Worm (Caenorhabditis elegans) whole organism, L1 larva: Measurements from ENCODE around the gene fbxa-39.
"Not testable (repeated sequence)": the region's sequence is repeated elsewhere in the genome, so short reads cannot be mapped to it uniquely, and the experiment has no call there.

Experiments used
- ama-1 ChIP-seq: fragments of 150-350 bp; optimal IDR thresholded peaks from 2 replicates; lab custom pipeline; 2014
- blmp-1 ChIP-seq: fragments of 150-350 bp; optimal IDR thresholded peaks from 2 replicates; lab custom pipeline; 2014; ENCODE audit warnings: missing biosample characterization, missing genetic modification characterization
- ceh-82 ChIP-seq, 3 experiments: fragments of 150-350 bp in 1 of 3; sonication (generic microtip) in 2 of 3; optimal IDR thresholded peaks; 2 replicates each; lab custom pipeline; 2014 to 2017; ENCODE audit warnings: missing biosample characterization in 3 of 3, missing genetic modification characterization in 3 of 3
- ceh-88 ChIP-seq: fragments of 200-800 bp; sonication (Bioruptor generic); IDR thresholded peaks from 2 replicates; pipeline ENCODE4 v1.3.6; 2022; ENCODE audit warnings: missing genetic modification characterization, missing compliant biosample characterization
- ceh-90 ChIP-seq: sonication (generic microtip); optimal IDR thresholded peaks from 2 replicates; lab custom pipeline; 2016; ENCODE audit warnings: missing genetic modification characterization, missing compliant biosample characterization
- dpl-1 ChIP-seq, 3 experiments: fragments of 150-350 bp in 2 of 3; sonication (generic microtip) in 1 of 3; optimal IDR thresholded peaks; 2 replicates each; lab custom pipeline; 2014 to 2017; ENCODE audit warnings: missing biosample characterization in 3 of 3, missing genetic modification characterization in 3 of 3, missing genetic modification reagents in 3 of 3
- efl-1 ChIP-seq, 4 experiments: fragments of 150-350 bp; optimal IDR thresholded peaks in 3 of 4; peaks in 1 of 4; 1 replicate in 1 of 4; 2 replicates in 3 of 4; lab custom pipeline; 2014; ENCODE audit warnings: missing biosample characterization in 2 of 4, missing genetic modification characterization in 2 of 4, missing genetic modification reagents in 2 of 4
- elt-2 ChIP-seq: sonication (generic microtip); optimal IDR thresholded peaks from 2 replicates; lab custom pipeline; 2016; ENCODE audit warnings: missing genetic modification characterization, mild to moderate bottlenecking, inconsistent platforms, missing compliant biosample characterization, missing genetic modification reagents
- elt-3 ChIP-seq, 6 experiments: fragments of 150-350 bp in 1 of 6; sonication (generic microtip); optimal IDR thresholded peaks; 2 replicates each; lab custom pipeline; 2017 to 2018; ENCODE audit warnings: missing biosample characterization in 6 of 6, missing genetic modification characterization in 6 of 6, inconsistent platforms in 1 of 6
- fkh-4 ChIP-seq: sonication (generic microtip); optimal IDR thresholded peaks from 2 replicates; lab custom pipeline; 2016; ENCODE audit warnings: missing compliant biosample characterization, missing genetic modification characterization, borderline replicate concordance
- fkh-8 ChIP-seq: sonication (generic microtip); optimal IDR thresholded peaks from 2 replicates; lab custom pipeline; 2016; ENCODE audit warnings: mild to moderate bottlenecking, missing genetic modification characterization, missing compliant biosample characterization
- fos-1 ChIP-seq: fragments of 150-350 bp; optimal IDR thresholded peaks from 2 replicates; lab custom pipeline; 2014; ENCODE audit warnings: missing biosample characterization, missing genetic modification characterization
- hlh-17 ChIP-seq: fragments of 200-800 bp; sonication (Bioruptor generic); optimal IDR thresholded peaks from 2 replicates; lab custom pipeline; 2018; ENCODE audit warnings: missing genetic modification characterization, mild to moderate bottlenecking, missing compliant biosample characterization, moderate library complexity, borderline replicate concordance
- hlh-4 ChIP-seq: sonication (generic microtip); optimal IDR thresholded peaks from 2 replicates; lab custom pipeline; 2016; ENCODE audit warnings: mild to moderate bottlenecking, missing genetic modification characterization, missing compliant biosample characterization
- isw-1 ChIP-seq: fragments of 200-800 bp; sonication (Bioruptor generic); IDR thresholded peaks from 2 replicates; pipeline ENCODE4 v1.3.6; 2022; ENCODE audit warnings: missing genetic modification characterization, missing compliant biosample characterization
- lin-14 ChIP-seq: fragments of 200-800 bp; sonication (Bioruptor generic); optimal IDR thresholded peaks from 2 replicates; lab custom pipeline; 2018; ENCODE audit warnings: mild to moderate bottlenecking, missing genetic modification characterization, moderate library complexity, missing compliant biosample characterization
- lin-35 ChIP-seq, 2 experiments: fragments of 150-350 bp; optimal IDR thresholded peaks; 2 replicates each; lab custom pipeline; 2014; ENCODE audit warnings: missing biosample characterization in 2 of 2, missing genetic modification characterization in 2 of 2, missing genetic modification reagents in 2 of 2
- lin-39 ChIP-seq: fragments of 150-350 bp; optimal IDR thresholded peaks from 2 replicates; lab custom pipeline; 2014; ENCODE audit warnings: missing biosample characterization, missing genetic modification reagents, missing genetic modification characterization
- mab-9 ChIP-seq: fragments of 200-800 bp; sonication (Bioruptor generic); IDR thresholded peaks from 2 replicates; pipeline ENCODE4 v1.3.6; 2022; ENCODE audit warnings: missing genetic modification reagents, missing genetic modification characterization, missing compliant biosample characterization
- mdl-1 ChIP-seq, 2 experiments: fragments of 150-350 bp; optimal IDR thresholded peaks; 2 replicates each; lab custom pipeline; 2014 to 2017; ENCODE audit warnings: missing biosample characterization in 2 of 2, missing genetic modification characterization in 2 of 2, inconsistent platforms in 1 of 2
- mef-2 ChIP-seq: fragments of 150-350 bp; optimal IDR thresholded peaks from 2 replicates; lab custom pipeline; 2014; ENCODE audit warnings: missing biosample characterization, missing genetic modification characterization
- nhr-237 ChIP-seq: fragments of 150-350 bp; optimal IDR thresholded peaks from 2 replicates; lab custom pipeline; 2014; ENCODE audit warnings: missing biosample characterization, missing genetic modification characterization
- nhr-71 ChIP-seq: sonication (generic microtip); optimal IDR thresholded peaks from 2 replicates; lab custom pipeline; 2016; ENCODE audit warnings: mild to moderate bottlenecking, missing genetic modification characterization, moderate library complexity, missing compliant biosample characterization
- nhr-77 ChIP-seq: fragments of 150-350 bp; optimal IDR thresholded peaks from 2 replicates; lab custom pipeline; 2014; ENCODE audit warnings: missing biosample characterization, missing genetic modification characterization
- nhr-90 ChIP-seq: sonication (generic microtip); optimal IDR thresholded peaks from 2 replicates; lab custom pipeline; 2016; ENCODE audit warnings: mild to moderate bottlenecking, missing genetic modification characterization, missing compliant biosample characterization; ENCODE audit not compliant: poor library complexity
- pax-3 ChIP-seq: fragments of 200-800 bp; sonication (Bioruptor generic); optimal IDR thresholded peaks from 2 replicates; lab custom pipeline; 2018; ENCODE audit warnings: mild to moderate bottlenecking, missing genetic modification characterization, moderate library complexity, missing compliant biosample characterization
- pqm-1 ChIP-seq: sonication (generic microtip); optimal IDR thresholded peaks from 3 replicates; lab custom pipeline; 2017; ENCODE audit warnings: missing biosample characterization, missing genetic modification characterization
- snu-23 ChIP-seq: sonication (generic microtip); optimal IDR thresholded peaks from 2 replicates; lab custom pipeline; 2016; ENCODE audit warnings: missing genetic modification characterization, missing compliant biosample characterization
- sptf-1 ChIP-seq: fragments of 150-350 bp; optimal IDR thresholded peaks from 2 replicates; lab custom pipeline; 2014; ENCODE audit warnings: missing biosample characterization, missing genetic modification characterization
- unc-130 ChIP-seq: fragments of 150-350 bp; optimal IDR thresholded peaks from 2 replicates; lab custom pipeline; 2017; ENCODE audit warnings: missing biosample characterization, missing genetic modification characterization, inconsistent platforms
- unc-86 ChIP-seq: sonication (generic microtip); optimal IDR thresholded peaks from 2 replicates; lab custom pipeline; 2016; ENCODE audit warnings: missing genetic modification characterization, missing compliant biosample characterization
- unc-98 ChIP-seq: fragments of 200-800 bp; sonication (Bioruptor generic); IDR thresholded peaks from 2 replicates; pipeline ENCODE4 v1.3.6; 2022; ENCODE audit warnings: missing genetic modification characterization, missing compliant biosample characterization
- zip-4 ChIP-seq: fragments of 200-800 bp; sonication (Bioruptor generic); optimal IDR thresholded peaks from 2 replicates; lab custom pipeline; 2018; ENCODE audit warnings: mild to moderate bottlenecking, missing genetic modification characterization, moderate library complexity, missing compliant biosample characterization

The fbxa-39 gene

DNA sequence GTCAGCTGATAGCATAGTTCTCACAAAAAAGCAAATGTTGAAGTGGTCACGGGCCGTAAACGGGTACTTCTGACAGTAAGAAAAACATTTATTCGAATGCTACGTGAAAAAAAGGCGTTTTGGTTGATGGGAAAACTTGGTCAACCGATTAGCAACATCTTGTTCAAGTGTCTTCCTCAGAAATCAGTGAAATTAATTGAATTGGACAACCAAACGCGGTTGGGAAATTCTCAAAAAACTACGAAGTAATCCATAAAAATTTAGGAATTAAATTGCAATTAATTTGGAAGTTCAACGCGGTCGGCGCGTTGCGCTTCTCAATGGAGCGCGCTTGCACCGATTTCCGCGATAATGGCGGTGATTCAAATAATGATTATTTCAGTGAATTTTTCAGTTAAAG lies 13.5 kb upstream of the fbxa-39 start:
- TF ChIP-seq unc-86 (tag; lab: Kevin White, UChicago), result no peak
- TF ChIP-seq ama-1 (lab: Kevin White, UChicago), result no peak
- no peak for TF ChIP-seq nhr-77 (tag; lab: Kevin White, UChicago)
- TF ChIP-seq unc-98, result no peak
- TF ChIP-seq snu-23 (GFP tag; lab: Kevin White, UChicago), result no peak
- no peak for TF ChIP-seq efl-1 (optimal IDR thresholded peaks at IDR 0.05; lab: Kevin White, UChicago)
- TF ChIP-seq efl-1 (GFP tag; optimal IDR thresholded peaks at IDR 0.05 in 1 of 2; lab: Kevin White, UChicago), result peak in 1 of 2 experiments; percentile 92
- no peak for TF ChIP-seq nhr-71 (tag; lab: Kevin White, UChicago)

DNA sequence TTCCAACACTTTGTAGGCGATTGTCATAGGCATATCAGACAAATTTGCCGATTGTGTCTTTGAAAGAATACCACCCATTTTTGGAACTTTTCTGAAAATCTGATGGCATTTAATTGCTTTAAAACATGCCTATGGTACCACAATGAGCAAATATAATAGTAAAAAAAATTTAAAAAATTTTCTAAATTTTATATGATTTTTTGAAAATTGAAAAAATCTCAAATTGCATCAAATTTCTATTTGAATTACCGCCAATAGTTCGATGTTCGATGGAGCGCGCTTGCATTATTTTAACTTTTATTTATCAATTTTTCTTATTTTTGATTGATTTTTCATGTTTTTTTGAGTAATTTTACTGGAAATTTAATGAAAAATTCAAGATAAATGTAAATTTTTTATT lies 11.5 kb upstream of the fbxa-39 start, which contains the start of gene fbxa-42:
fbxa-42 (minus strand) TSS at position 101 of the 400 bp plus-strand sequence.
- not testable (repeated sequence) for TF ChIP-seq fos-1, fkh-8, pax-3 (tag; lab: Kevin White, UChicago)

DNA sequence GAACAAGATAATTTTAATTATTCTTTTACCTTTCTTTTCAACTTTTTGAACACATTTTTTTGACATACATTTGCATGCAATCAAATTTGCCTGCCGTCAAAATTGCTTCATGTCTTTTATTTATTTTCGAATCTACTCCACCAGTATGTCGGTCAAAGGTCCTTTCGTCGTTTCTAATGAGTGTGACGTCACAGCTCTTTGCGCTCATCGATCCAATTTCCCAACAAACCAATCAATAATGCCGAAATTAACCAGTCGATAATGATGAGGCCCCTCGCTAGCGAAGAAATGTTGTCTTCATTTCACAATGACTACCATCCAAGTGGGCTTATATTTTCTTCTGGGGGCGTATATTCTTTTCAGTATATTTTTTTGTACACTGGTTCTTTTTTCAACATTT lies 9.9 kb upstream of the fbxa-39 start, which contains the start of gene Y54F10BM.6:
Y54F10BM.6 (plus strand) TSS at position 301 of the 400 bp plus-strand sequence.
- TF ChIP-seq isw-1 (no peak), efl-1 (optimal IDR thresholded peaks at IDR 0.05; lab: Kevin White, UChicago) (no peak), efl-1 (GFP tag; optimal IDR thresholded peaks at IDR 0.05 in 1 of 2; lab: Kevin White, UChicago) (peak in 1 of 2 experiments; percentile 72)
- TF ChIP-seq, all 84 proteins: peak for 1

DNA sequence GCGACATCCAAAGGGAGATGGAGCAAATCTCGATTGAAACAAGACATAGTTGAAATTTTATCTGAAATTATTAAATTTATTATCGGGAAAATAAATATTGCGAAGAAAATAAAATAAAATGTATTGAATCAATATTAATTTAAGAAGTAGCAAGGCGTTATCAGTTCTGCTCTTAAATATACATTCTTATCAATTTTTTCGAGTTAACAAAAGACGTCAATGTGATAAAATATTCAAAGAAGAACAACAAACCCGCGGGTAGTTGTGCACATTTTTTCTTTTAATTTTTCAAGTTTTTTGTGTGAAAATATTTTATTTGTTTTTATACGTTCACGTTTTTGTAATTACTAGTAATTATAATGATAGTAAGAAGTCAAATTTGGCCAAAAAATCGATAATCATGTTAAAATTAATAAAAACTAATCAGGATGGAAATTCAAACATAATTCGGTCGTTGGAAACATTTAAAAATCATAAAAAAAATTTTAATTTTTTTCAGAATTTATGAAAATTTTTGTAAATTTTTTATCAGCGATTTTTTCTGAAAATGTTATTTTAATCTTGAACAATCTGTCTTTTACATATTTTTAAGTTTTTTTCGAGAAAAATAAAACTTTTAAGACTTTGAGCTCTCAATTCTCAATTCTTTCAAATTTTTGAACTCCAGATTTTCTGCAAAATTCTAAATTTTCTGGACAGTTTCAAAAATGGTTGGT lies 6.7 kb upstream of the fbxa-39 start, which contains the start of gene fbxa-9:
fbxa-9 (plus strand) TSS at position 666 of the 716 bp plus-strand sequence.
- TF ChIP-seq elt-2 (tag; lab: Kevin White, UChicago) (peak; percentile 76), sptf-1 (tag; lab: Kevin White, UChicago) (no peak), pqm-1 (tag; lab: Kevin White, UChicago) (peak; percentile 16)

DNA sequence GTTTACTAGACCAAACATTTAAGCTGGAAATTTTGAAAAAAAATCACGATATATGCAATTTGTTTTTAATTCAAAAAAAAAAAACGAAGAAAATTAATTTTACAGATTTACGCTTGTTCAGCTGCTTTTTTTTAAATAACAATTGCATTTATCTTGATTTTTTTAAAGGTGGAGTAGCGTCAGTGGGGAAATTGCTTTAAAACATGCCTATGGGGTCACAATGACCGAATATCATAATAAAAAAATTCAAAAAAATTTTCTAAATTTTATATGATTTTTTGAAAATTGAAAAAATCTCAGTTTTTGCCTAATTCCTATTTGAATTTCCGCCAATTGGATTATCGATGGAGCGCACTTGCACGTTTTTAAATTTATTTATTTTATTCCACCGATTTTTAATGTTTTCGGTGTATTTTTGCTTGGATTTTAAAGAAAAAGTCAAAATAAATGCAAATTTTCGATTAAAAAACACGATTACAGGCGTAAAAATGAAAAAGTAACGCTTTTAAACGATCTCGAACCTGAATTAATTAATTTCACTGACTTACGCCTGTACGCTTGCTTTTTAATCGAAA lies 1.7 kb upstream of the fbxa-39 start:
- TF ChIP-seq dpl-1 (GFP tag; optimal IDR thresholded peaks at IDR 0.05; lab: Kevin White, UChicago) (peak in 1 of 3 experiments; percentile 3), efl-1 (optimal IDR thresholded peaks at IDR 0.05; lab: Kevin White, UChicago) (peak in 1 of 2 experiments; percentile 50), efl-1 (GFP tag; optimal IDR thresholded peaks at IDR 0.05 in 1 of 2; lab: Kevin White, UChicago) (peak; percentile 32 to 93)

DNA sequence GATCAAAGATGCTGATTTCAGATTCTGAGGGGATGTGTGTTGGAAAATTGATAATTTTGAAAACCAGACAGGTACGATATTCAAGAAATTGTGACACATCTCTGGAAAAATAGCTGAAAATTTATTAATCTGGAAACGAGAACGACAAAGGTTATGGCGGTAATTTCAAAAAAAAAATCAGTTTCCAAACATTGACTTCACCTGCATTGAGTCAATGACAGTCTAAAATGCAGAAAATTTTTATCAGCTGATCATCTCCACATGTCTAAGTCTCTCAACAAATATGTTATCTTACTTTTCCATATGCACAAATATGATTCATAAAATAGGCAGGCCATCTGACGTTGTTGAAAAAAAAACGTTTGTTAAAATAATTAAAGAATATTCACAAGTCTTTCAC lies 757 bp upstream of the fbxa-39 start, which contains the start of gene fbxa-48:
fbxa-48 (minus strand) TSS at position 101 of the 400 bp plus-strand sequence.
- TF ChIP-seq efl-1 (optimal IDR thresholded peaks at IDR 0.05; lab: Kevin White, UChicago) (no peak), efl-1 (GFP tag; optimal IDR thresholded peaks at IDR 0.05 in 1 of 2; lab: Kevin White, UChicago) (peak in 1 of 2 experiments; percentile 75), ceh-88 (no peak), fkh-4 (tag; lab: Kevin White, UChicago) (no peak), lin-35 (GFP tag; optimal IDR thresholded peaks at IDR 0.05; lab: Kevin White, UChicago) (peak in 1 of 2 experiments; percentile 13)

DNA sequence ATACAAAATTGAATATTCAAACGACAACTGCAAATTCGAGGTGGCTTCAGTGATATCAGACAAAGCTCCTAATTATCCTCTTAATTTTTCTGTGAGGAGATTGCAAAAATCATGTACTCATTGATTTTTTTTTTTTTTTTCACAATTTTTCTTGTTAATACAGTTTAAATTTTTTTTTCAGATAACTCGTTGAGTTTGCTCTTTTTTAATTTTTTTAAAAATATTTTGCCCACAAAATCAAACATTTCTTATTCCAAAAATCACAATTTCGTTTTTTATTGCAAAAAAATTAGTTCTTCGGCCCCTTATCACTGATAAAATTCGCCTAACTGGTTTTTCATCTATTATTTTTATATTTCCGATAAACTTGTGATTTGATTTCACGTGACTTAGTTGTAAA lies 4.0 kb downstream of the fbxa-39 start, which contains the start of gene Y54F10BM.21:
Y54F10BM.21 (plus strand) TSS at position 301 of the 400 bp plus-strand sequence.
- TF ChIP-seq fkh-8 (tag; lab: Kevin White, UChicago) (no peak), lin-39 (tag; lab: Kevin White, UChicago) (no peak), unc-130 (tag; lab: Kevin White, UChicago) (no peak), blmp-1 (no peak), elt-3 (tag; optimal IDR thresholded peaks at IDR 0.05; lab: Kevin White, UChicago) (peak in 1 of 6 experiments; percentile 40), isw-1 (no peak)

DNA sequence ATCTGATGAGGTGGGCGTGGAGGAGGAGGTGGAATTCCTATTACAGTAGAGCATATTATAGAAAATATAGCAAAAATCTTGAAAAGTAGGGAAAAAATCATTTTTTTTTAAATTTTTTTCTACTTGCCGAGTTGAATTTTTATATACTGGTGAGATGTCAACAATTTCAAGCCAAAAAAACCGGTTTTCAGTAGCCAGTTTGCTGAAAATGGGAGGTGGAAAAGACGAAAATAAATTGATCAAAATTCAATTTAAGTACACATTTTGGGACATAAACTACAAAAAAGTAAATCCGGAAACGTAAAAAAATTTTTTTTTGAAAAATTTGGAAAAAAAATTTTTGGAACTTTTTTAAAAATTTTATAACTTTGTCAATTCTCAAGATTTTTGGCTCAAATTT lies 6.6 kb downstream of the fbxa-39 start, which contains the start of gene Y54F10BM.23:
Y54F10BM.23 (minus strand) TSS at position 101 of the 400 bp plus-strand sequence.
- TF ChIP-seq nhr-237 (tag; lab: Kevin White, UChicago) (no peak), unc-130 (tag; lab: Kevin White, UChicago) (no peak), blmp-1 (no peak), ceh-90 (tag; lab: Kevin White, UChicago) (no peak), zip-4 (GFP tag; lab: Kevin White, UChicago) (no peak), hlh-4 (tag; lab: Kevin White, UChicago) (no peak), nhr-90 (no peak), sptf-1 (tag; lab: Kevin White, UChicago) (no peak), mdl-1 (tag; optimal IDR thresholded peaks at IDR 0.05; lab: Kevin White, UChicago) (no peak), hlh-17 (GFP tag; lab: Kevin White, UChicago) (no peak), lin-14 (GFP tag; lab: Kevin White, UChicago) (no peak), mef-2 (tag; lab: Kevin White, UChicago) (no peak), ceh-82 (tag; optimal IDR thresholded peaks at IDR 0.05; lab: Kevin White, UChicago) (no peak), mab-9 (GFP tag; lab: Robert Waterston, UW) (no peak)
